Fruit fly (Drosophila melanogaster): ENCODE data around the gene Rel.

Rel gene

DNA sequence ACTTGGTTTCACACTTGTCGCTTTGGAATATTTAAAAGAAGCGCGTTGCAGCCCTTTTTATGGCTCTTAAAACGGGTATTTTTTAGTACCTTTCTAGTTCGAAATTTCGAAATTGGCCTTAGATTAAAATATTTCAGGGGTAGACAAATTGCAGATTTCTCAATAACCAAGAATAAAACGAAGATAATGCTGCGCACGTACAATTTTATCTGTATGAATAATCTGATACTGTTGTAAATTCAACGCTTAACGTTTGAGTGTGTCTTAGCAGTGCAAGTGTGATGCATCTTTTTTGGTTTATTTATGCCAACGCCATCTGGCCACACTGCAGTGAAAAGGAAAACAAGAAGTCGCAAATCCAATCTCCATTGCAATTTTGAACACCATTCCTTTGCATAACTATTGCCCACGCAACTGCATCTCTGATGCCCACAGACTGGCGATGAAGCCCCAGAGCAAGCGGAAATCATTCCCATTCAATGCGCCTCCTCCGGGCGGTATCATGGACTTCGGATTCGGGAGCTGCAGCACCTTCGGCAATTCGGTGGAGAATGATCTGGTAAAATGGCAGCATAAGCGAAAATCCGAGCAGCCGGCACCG is 2.8 kb upstream of the Rel start, which contains the start of gene Nmdmc:
Gene Nmdmc (minus strand): TSS at position 37 of the 601 bp plus-strand sequence.
- TF ChIP-seq CG10267 (tag; optimal IDR thresholded peaks at IDR 0.05) (peak; percentile 55), CG15514 (GFP tag; optimal IDR thresholded peaks at IDR 0.05) (peak; percentile 69), MESR4 (GFP tag; optimal IDR thresholded peaks at IDR 0.05) (peak; percentile 80), CG17186 (GFP tag; optimal IDR thresholded peaks at IDR 0.05) (peak; percentile 13), CG11560 (tag; IDR thresholded peaks at IDR 0.05) (no peak), Kr (GFP tag; optimal IDR thresholded peaks at IDR 0.05) (peak; percentile 1), Abd-B (GFP tag; optimal IDR thresholded peaks at IDR 0.05) (peak; percentile 76), fd96Cb (tag; optimal IDR thresholded peaks at IDR 0.05) (no peak), CG33557 (GFP tag; optimal IDR thresholded peaks at IDR 0.05) (peak; percentile 12), HmgZ (tag; optimal IDR thresholded peaks at IDR 0.05) (peak; percentile 26), Myb (GFP tag; optimal IDR thresholded peaks at IDR 0.05) (peak; percentile 71), CG30020 (tag; optimal IDR thresholded peaks at IDR 0.05) (peak; percentile 14), nmo (GFP tag; optimal IDR thresholded peaks at IDR 0.05) (peak; percentile 51), Nf-YC (tag; optimal IDR thresholded peaks at IDR 0.05) (peak; percentile 36), CG6272 (GFP tag; IDR thresholded peaks at IDR 0.05) (no peak), CG17829 (tag; optimal IDR thresholded peaks at IDR 0.05) (peak; percentile 20), grau (tag; optimal IDR thresholded peaks at IDR 0.05) (peak; percentile 23), hkb (optimal IDR thresholded peaks at IDR 0.05) (peak; percentile 64), hkb (GFP tag; IDR thresholded peaks at IDR 0.05) (no peak), CG15479 (GFP tag; optimal IDR thresholded peaks at IDR 0.05) (peak; percentile 8), YL-1 (GFP tag; optimal IDR thresholded peaks at IDR 0.05) (peak; percentile 38), CG4617 (GFP tag; optimal IDR thresholded peaks at IDR 0.05; ENCODE audit: borderline replicate concordance) (peak; percentile 66), CG8478 (optimal IDR thresholded peaks at IDR 0.05) (no peak), gro (GFP tag; optimal IDR thresholded peaks at IDR 0.05) (peak; percentile 16), Camta (GFP tag; optimal IDR thresholded peaks at IDR 0.05) (no peak), Ets65A (GFP tag) (peak; percentile 82), CG9797 (GFP tag; optimal IDR thresholded peaks at IDR 0.05) (peak; percentile 90), sug (tag; optimal IDR thresholded peaks at IDR 0.05) (peak; percentile 38), fd64A (GFP tag; optimal IDR thresholded peaks at IDR 0.05) (no peak), Bgb (GFP tag; IDR thresholded peaks at IDR 0.05; ENCODE audit: partially characterized antibody) (no peak), Sin3A (optimal IDR thresholded peaks at IDR 0.05) (peak; percentile 77), CG7786 (GFP tag; optimal IDR thresholded peaks at IDR 0.05) (no peak), Tbp (GFP tag; optimal IDR thresholded peaks at IDR 0.05) (peak; percentile 58), Lhr (GFP tag; optimal IDR thresholded peaks at IDR 0.05) (peak; percentile 60), lmd (GFP tag; IDR thresholded peaks at IDR 0.05) (no peak), CG14710 (tag; optimal IDR thresholded peaks at IDR 0.05) (peak; percentile 80), Dp (GFP tag; optimal IDR thresholded peaks at IDR 0.05) (peak; percentile 91), nom (GFP tag; optimal IDR thresholded peaks at IDR 0.05) (peak; percentile 40), bowl (GFP tag; IDR thresholded peaks at IDR 0.05) (no peak), lbe (GFP tag; optimal IDR thresholded peaks at IDR 0.05) (peak; percentile 29), CG1603 (tag; optimal IDR thresholded peaks at IDR 0.05) (peak; percentile 60), row (GFP tag; IDR thresholded peaks at IDR 0.05) (no peak), CTCF (GFP tag; optimal IDR thresholded peaks at IDR 0.05) (peak; percentile 18), nerfin-1 (tag; optimal IDR thresholded peaks at IDR 0.05) (peak; percentile 87), sd (tag; optimal IDR thresholded peaks at IDR 0.05) (peak; percentile 11), HLH54F (GFP tag; optimal IDR thresholded peaks at IDR 0.05) (no peak), CkIIα-i1 (GFP tag; IDR thresholded peaks at IDR 0.05) (no peak), CG31224 (GFP tag; IDR thresholded peaks at IDR 0.05) (no peak), CG2116 (GFP tag; optimal IDR thresholded peaks at IDR 0.05) (peak; percentile 57), H15 (GFP tag; IDR thresholded peaks at IDR 0.05) (no peak), CG12659 (GFP tag; optimal IDR thresholded peaks at IDR 0.05) (peak; percentile 43)
